Worm (Caenorhabditis elegans) whole organism, L3 larva: Measurements from ENCODE around the gene uaf-1.

ENCODE experiments used
- R02D3.7 ChIP-seq: fragments of 150-350 bp; optimal IDR thresholded peaks from 2 replicates; lab custom pipeline; 2014; ENCODE audit warnings: missing biosample characterization, missing genetic modification characterization
- aly-2 ChIP-seq: fragments of 150-350 bp; optimal IDR thresholded peaks from 2 replicates; lab custom pipeline; 2014; ENCODE audit warnings: missing biosample characterization, missing genetic modification characterization
- ama-1 ChIP-seq: fragments of 150-350 bp; optimal IDR thresholded peaks from 2 replicates; lab custom pipeline; 2018
- ceh-16 ChIP-seq: sonication (generic microtip); optimal IDR thresholded peaks from 2 replicates; lab custom pipeline; 2017; ENCODE audit warnings: missing biosample characterization, missing genetic modification characterization
- ceh-28 ChIP-seq: fragments of 150-350 bp; optimal IDR thresholded peaks from 2 replicates; lab custom pipeline; 2014; ENCODE audit warnings: missing biosample characterization, missing genetic modification reagents, missing genetic modification characterization
- ceh-82 ChIP-seq: fragments of 150-350 bp; optimal IDR thresholded peaks from 2 replicates; lab custom pipeline; 2014; ENCODE audit warnings: missing biosample characterization, missing genetic modification characterization
- ceh-9 ChIP-seq: sonication (generic microtip); optimal IDR thresholded peaks from 2 replicates; lab custom pipeline; 2018; ENCODE audit warnings: missing biosample characterization, missing genetic modification characterization
- daf-12 ChIP-seq: fragments of 150-350 bp; optimal IDR thresholded peaks from 2 replicates; lab custom pipeline; 2014; ENCODE audit warnings: missing biosample characterization, missing genetic modification reagents, missing genetic modification characterization
- egl-27 ChIP-seq: sonication (generic microtip); optimal IDR thresholded peaks from 4 replicates; lab custom pipeline; 2017; ENCODE audit warnings: missing biosample characterization, missing genetic modification reagents, missing genetic modification characterization
- egl-5 ChIP-seq: fragments of 150-350 bp; optimal IDR thresholded peaks from 2 replicates; lab custom pipeline; 2017; ENCODE audit warnings: missing biosample characterization, missing genetic modification reagents, missing genetic modification characterization, inconsistent platforms
- elt-1 ChIP-seq: fragments of 150-350 bp; optimal IDR thresholded peaks from 2 replicates; lab custom pipeline; 2014; ENCODE audit warnings: missing biosample characterization, missing genetic modification characterization
- elt-2 ChIP-seq: sonication (generic microtip); optimal IDR thresholded peaks from 2 replicates; lab custom pipeline; 2016; ENCODE audit warnings: missing genetic modification reagents, mild to moderate bottlenecking, missing genetic modification characterization, missing compliant biosample characterization
- elt-3 ChIP-seq, 3 experiments: fragments of 150-350 bp in 1 of 3; sonication (generic microtip) in 2 of 3; optimal IDR thresholded peaks; 2 replicates in 2 of 3; 4 replicates in 1 of 3; lab custom pipeline; 2014 to 2017; ENCODE audit warnings: missing biosample characterization in 3 of 3, missing genetic modification characterization in 3 of 3
- eor-1 ChIP-seq, 2 experiments: fragments of 150-350 bp; optimal IDR thresholded peaks; 2 replicates each; lab custom pipeline; 2014 to 2018; ENCODE audit warnings: missing biosample characterization in 2 of 2, missing genetic modification characterization in 2 of 2
- fkh-10 ChIP-seq: sonication (generic microtip); optimal IDR thresholded peaks from 2 replicates; lab custom pipeline; 2017; ENCODE audit warnings: missing biosample characterization, missing genetic modification reagents, missing genetic modification characterization
- fos-1 ChIP-seq: fragments of 150-350 bp; optimal IDR thresholded peaks from 2 replicates; lab custom pipeline; 2014; ENCODE audit warnings: missing biosample characterization, missing genetic modification characterization
- hmg-11 ChIP-seq: sonication (generic microtip); optimal IDR thresholded peaks from 2 replicates; lab custom pipeline; 2016; ENCODE audit warnings: missing genetic modification characterization, missing compliant biosample characterization
- lin-15B ChIP-seq: fragments of 150-350 bp; optimal IDR thresholded peaks from 2 replicates; lab custom pipeline; 2014; ENCODE audit warnings: missing biosample characterization, missing genetic modification characterization
- lin-39 ChIP-seq: fragments of 150-350 bp; optimal IDR thresholded peaks from 2 replicates; lab custom pipeline; 2018; ENCODE audit warnings: missing biosample characterization, missing genetic modification reagents, missing genetic modification characterization
- lsy-12 ChIP-seq: sonication (generic microtip); optimal IDR thresholded peaks from 2 replicates; lab custom pipeline; 2016; ENCODE audit warnings: mild to moderate bottlenecking, missing genetic modification characterization, missing compliant biosample characterization
- mdl-1 ChIP-seq: fragments of 150-350 bp; optimal IDR thresholded peaks from 2 replicates; lab custom pipeline; 2014; ENCODE audit warnings: missing biosample characterization, missing genetic modification characterization
- nfya-1 ChIP-seq: sonication (generic microtip); optimal IDR thresholded peaks from 2 replicates; lab custom pipeline; 2017; ENCODE audit warnings: missing genetic modification characterization, mild to moderate bottlenecking, missing compliant biosample characterization, antibody characterized with exemption, moderate library complexity; ENCODE audit not compliant: insufficient read depth
- nhr-12 ChIP-seq: fragments of 150-350 bp; optimal IDR thresholded peaks from 2 replicates; lab custom pipeline; 2014; ENCODE audit warnings: missing biosample characterization, missing genetic modification characterization
- nhr-23 ChIP-seq: fragments of 150-350 bp; optimal IDR thresholded peaks from 2 replicates; lab custom pipeline; 2014; ENCODE audit warnings: missing biosample characterization, missing genetic modification reagents, missing genetic modification characterization
- nhr-237 ChIP-seq: fragments of 150-350 bp; optimal IDR thresholded peaks from 2 replicates; lab custom pipeline; 2014; ENCODE audit warnings: missing biosample characterization, missing genetic modification characterization
- nhr-25 ChIP-seq: sonication (generic microtip); optimal IDR thresholded peaks from 2 replicates; lab custom pipeline; 2017; ENCODE audit warnings: missing biosample characterization, missing genetic modification characterization
- nhr-28 ChIP-seq: fragments of 150-350 bp; optimal IDR thresholded peaks from 2 replicates; lab custom pipeline; 2014; ENCODE audit warnings: missing biosample characterization, missing genetic modification characterization
- nhr-43 ChIP-seq: sonication (generic microtip); optimal IDR thresholded peaks from 2 replicates; lab custom pipeline; 2016; ENCODE audit warnings: mild to moderate bottlenecking, missing genetic modification characterization, missing compliant biosample characterization; ENCODE audit not compliant: poor library complexity, severe bottlenecking
- nhr-76 ChIP-seq: fragments of 150-350 bp; sonication (generic microtip); optimal IDR thresholded peaks from 5 replicates; lab custom pipeline; 2014; ENCODE audit warnings: missing biosample characterization, missing genetic modification characterization
- nhr-77 ChIP-seq: fragments of 150-350 bp; optimal IDR thresholded peaks from 2 replicates; lab custom pipeline; 2014; ENCODE audit warnings: missing biosample characterization, missing genetic modification characterization
- pha-4 ChIP-seq: fragments of 150-350 bp; optimal IDR thresholded peaks from 2 replicates; lab custom pipeline; 2014; ENCODE audit warnings: missing biosample characterization, missing genetic modification reagents, missing genetic modification characterization
- pqm-1 ChIP-seq: fragments of 150-350 bp; optimal IDR thresholded peaks from 2 replicates; lab custom pipeline; 2017; ENCODE audit warnings: missing biosample characterization, missing genetic modification characterization, inconsistent platforms
- sea-2 ChIP-seq: fragments of 150-350 bp; sonication (generic microtip); optimal IDR thresholded peaks from 4 replicates; lab custom pipeline; 2014; ENCODE audit warnings: missing biosample characterization, missing genetic modification reagents, missing genetic modification characterization
- skn-1 ChIP-seq: fragments of 150-350 bp; optimal IDR thresholded peaks from 2 replicates; lab custom pipeline; 2014; ENCODE audit warnings: missing biosample characterization, missing genetic modification characterization
- snpc-4 ChIP-seq: fragments of 150-350 bp; optimal IDR thresholded peaks from 2 replicates; lab custom pipeline; 2014; ENCODE audit warnings: missing biosample characterization, missing genetic modification characterization
- tbx-2 ChIP-seq: sonication (generic microtip); optimal IDR thresholded peaks from 2 replicates; lab custom pipeline; 2016; ENCODE audit warnings: mild to moderate bottlenecking, missing genetic modification characterization, missing compliant biosample characterization
- unc-39 ChIP-seq: sonication (generic microtip); optimal IDR thresholded peaks from 4 replicates; lab custom pipeline; 2017; ENCODE audit warnings: missing biosample characterization, missing genetic modification characterization
- unc-62 ChIP-seq: fragments of 150-350 bp; sonication (generic microtip); optimal IDR thresholded peaks from 4 replicates; lab custom pipeline; 2014; ENCODE audit warnings: missing biosample characterization, missing genetic modification reagents, missing genetic modification characterization
- ztf-4 ChIP-seq: fragments of 150-350 bp; optimal IDR thresholded peaks from 2 replicates; lab custom pipeline; 2014; ENCODE audit warnings: missing biosample characterization, missing genetic modification characterization

uaf-1 gene

ce11 chrIII:1051877-1052276, 24.5 kb downstream of the uaf-1 start:
- no peak for TF ChIP-seq fkh-10 (GFP tag; lab: Kevin White, UChicago)
- no peak for TF ChIP-seq skn-1 (tag; lab: Kevin White, UChicago)
- no peak for TF ChIP-seq aly-2
- TF ChIP-seq hmg-11 (tag; lab: Kevin White, UChicago), result no peak
- no peak for TF ChIP-seq ama-1 (lab: Kevin White, UChicago)
- no peak for TF ChIP-seq lsy-12 (tag; lab: Kevin White, UChicago)
- TF ChIP-seq unc-62 (GFP tag; lab: Kevin White, UChicago), result no peak
- no peak for TF ChIP-seq elt-1 (tag; lab: Kevin White, UChicago)
- no peak for TF ChIP-seq ztf-4 (tag; lab: Kevin White, UChicago)
- no peak for TF ChIP-seq fos-1 (tag; lab: Kevin White, UChicago)
- TF ChIP-seq mdl-1, result no peak
- TF ChIP-seq nhr-12 (tag; lab: Kevin White, UChicago), result no peak
- TF ChIP-seq lin-39 (tag; lab: Kevin White, UChicago), result no peak
- TF ChIP-seq daf-12 (tag; lab: Kevin White, UChicago), result no peak
- TF ChIP-seq nhr-237, result no peak
- TF ChIP-seq unc-39 (tag; lab: Kevin White, UChicago), result no peak
- TF ChIP-seq R02D3.7 (tag; lab: Kevin White, UChicago), result no peak
- no peak for TF ChIP-seq elt-2 (tag; lab: Kevin White, UChicago)
- TF ChIP-seq eor-1 (tag; optimal IDR thresholded peaks at IDR 0.05; lab: Kevin White, UChicago), result no peak
- no peak for TF ChIP-seq elt-3 (tag; optimal IDR thresholded peaks at IDR 0.05; lab: Kevin White, UChicago)
- TF ChIP-seq, all 47 proteins: peak for 0

ce11 chrIII:1043790-1044189, 32.6 kb downstream of the uaf-1 start:
- TF ChIP-seq nhr-76, result no peak
- TF ChIP-seq nhr-77 (tag; lab: Kevin White, UChicago), result no peak
- no peak for TF ChIP-seq pha-4 (tag; lab: Kevin White, UChicago)
- TF ChIP-seq snpc-4 (tag; lab: Kevin White, UChicago), result no peak
- TF ChIP-seq nhr-43, result no peak
- no peak for TF ChIP-seq nhr-12 (tag; lab: Kevin White, UChicago)
- no peak for TF ChIP-seq tbx-2 (tag; lab: Kevin White, UChicago)
- TF ChIP-seq aly-2, result no peak
- TF ChIP-seq sea-2, result no peak
- TF ChIP-seq nfya-1 (tag; lab: Kevin White, UChicago), result no peak
- TF ChIP-seq daf-12 (tag; lab: Kevin White, UChicago), result no peak
- TF ChIP-seq ceh-16 (tag; lab: Kevin White, UChicago), result no peak

- TF ChIP-seq egl-27 (tag; lab: Kevin White, UChicago) (no peak), nhr-28 (tag; lab: Kevin White, UChicago) (no peak), mdl-1 (no peak), ceh-82 (tag; lab: Kevin White, UChicago) (no peak)
Measured at ce11 chrIII:1040059-1040458, 36.3 kb downstream of the uaf-1 start.

ce11 chrIII:1037173-1037572, 39.2 kb downstream of the uaf-1 start, which contains the start of the genes chin-1 and BE0003N10.1:
Gene chin-1 (minus strand): TSS chrIII:1037212.
Gene BE0003N10.1 (plus strand): TSS chrIII:1037492.
- TF ChIP-seq hmg-11 (tag; lab: Kevin White, UChicago), result peak; percentile 68
- no peak for TF ChIP-seq pqm-1 (tag; lab: Kevin White, UChicago)
- TF ChIP-seq unc-39 (tag; lab: Kevin White, UChicago), result no peak
- peak; percentile 59 for TF ChIP-seq pha-4 (tag; lab: Kevin White, UChicago)
- peak; percentile 61 for TF ChIP-seq lin-15B
- peak; percentile 27 for TF ChIP-seq nhr-23 (tag; lab: Kevin White, UChicago)
- peak; percentile 48 for TF ChIP-seq nfya-1 (tag; lab: Kevin White, UChicago)
- TF ChIP-seq ceh-28 (tag; lab: Kevin White, UChicago), result peak; percentile 8
- TF ChIP-seq, all 47 proteins: peak for 6

ce11 chrIII:1034853-1035252, 41.5 kb downstream of the uaf-1 start:
- no peak for TF ChIP-seq nhr-43
- no peak for TF ChIP-seq elt-2 (tag; lab: Kevin White, UChicago)
- TF ChIP-seq lin-15B, result no peak
- TF ChIP-seq nfya-1 (tag; lab: Kevin White, UChicago), result no peak
- TF ChIP-seq egl-5, result no peak
- TF ChIP-seq ceh-9 (tag; lab: Kevin White, UChicago), result no peak
- no peak for TF ChIP-seq pha-4 (tag; lab: Kevin White, UChicago)
- no peak for TF ChIP-seq nhr-25 (tag; lab: Kevin White, UChicago)
- TF ChIP-seq pqm-1 (tag; lab: Kevin White, UChicago), result no peak
